Worm (Caenorhabditis elegans): Measurements from ENCODE around the gene B0454.5.

The B0454.5 gene

ce11 chrII:3063366-3063765 is 24.7 kb downstream of the B0454.5 start:
- TF ChIP-seq zip-8 (tag; optimal IDR thresholded peaks at IDR 0.05): no peak
- TF ChIP-seq ces-1 (GFP tag; optimal IDR thresholded peaks at IDR 0.05): peak; percentile 16

- TF ChIP-seq mab-5 (tag; optimal IDR thresholded peaks at IDR 0.05) (no peak), ceh-39 (tag; optimal IDR thresholded peaks at IDR 0.05) (no peak), lsy-2 (tag; optimal IDR thresholded peaks at IDR 0.05) (no peak), tbx-8 (GFP tag; optimal IDR thresholded peaks at IDR 0.05) (no peak), pha-4 (tag; optimal IDR thresholded peaks at IDR 0.05) (no peak), ztf-11 (tag; optimal IDR thresholded peaks at IDR 0.05) (no peak), ceh-83 (GFP tag; optimal IDR thresholded peaks at IDR 0.05) (no peak), M03D4.4 (tag; optimal IDR thresholded peaks at IDR 0.05) (no peak), ces-1 (GFP tag; optimal IDR thresholded peaks at IDR 0.05) (no peak), nhr-12 (tag; optimal IDR thresholded peaks at IDR 0.05) (no peak), nhr-28 (tag; optimal IDR thresholded peaks at IDR 0.05) (no peak), lin-32 (GFP tag; optimal IDR thresholded peaks at IDR 0.05) (no peak), nhr-76 (tag; optimal IDR thresholded peaks at IDR 0.05) (no peak)
Measured at ce11 chrII:3063984-3064383, 25.3 kb downstream of the B0454.5 start.

ce11 chrII:3064631-3065030 is 26.0 kb downstream of the B0454.5 start:
- TF ChIP-seq nhr-76 (tag; optimal IDR thresholded peaks at IDR 0.05) (no peak), nhr-12 (tag; optimal IDR thresholded peaks at IDR 0.05) (no peak), mab-5 (tag; optimal IDR thresholded peaks at IDR 0.05) (no peak), bed-3 (GFP tag; optimal IDR thresholded peaks at IDR 0.05) (no peak), pha-4 (tag; optimal IDR thresholded peaks at IDR 0.05) (no peak), ces-1 (GFP tag; optimal IDR thresholded peaks at IDR 0.05) (no peak), blmp-1 (tag; optimal IDR thresholded peaks at IDR 0.05) (no peak), lin-32 (GFP tag; optimal IDR thresholded peaks at IDR 0.05) (no peak)

- TF ChIP-seq unc-39 (tag; optimal IDR thresholded peaks at IDR 0.05): no peak
- no peak for TF ChIP-seq tbx-8 (GFP tag; optimal IDR thresholded peaks at IDR 0.05)
- no peak for TF ChIP-seq nhr-76 (tag; optimal IDR thresholded peaks at IDR 0.05)
- TF ChIP-seq lin-32 (GFP tag; optimal IDR thresholded peaks at IDR 0.05): no peak
- TF ChIP-seq mab-5 (tag; optimal IDR thresholded peaks at IDR 0.05): no peak
- TF ChIP-seq nhr-28 (tag; optimal IDR thresholded peaks at IDR 0.05): no peak
- TF ChIP-seq flh-1 (GFP tag; optimal IDR thresholded peaks at IDR 0.05): no peak
- no peak for TF ChIP-seq ham-2 (GFP tag; optimal IDR thresholded peaks at IDR 0.05)
- no peak for TF ChIP-seq unc-62 (GFP tag; optimal IDR thresholded peaks at IDR 0.05)
- TF ChIP-seq M03D4.4 (tag; optimal IDR thresholded peaks at IDR 0.05): no peak
- TF ChIP-seq elt-1 (tag; optimal IDR thresholded peaks at IDR 0.05; ENCODE audit: borderline replicate concordance, insufficient read depth): no peak
- TF ChIP-seq ceh-43 (GFP tag; optimal IDR thresholded peaks at IDR 0.05): no peak
- TF ChIP-seq ces-1 (GFP tag; optimal IDR thresholded peaks at IDR 0.05): no peak
- TF ChIP-seq unc-120 (tag; optimal IDR thresholded peaks at IDR 0.05; ENCODE audit: poor library complexity, severe bottlenecking): no peak
Measured at ce11 chrII:3065086-3065485, 26.4 kb downstream of the B0454.5 start.

- TF ChIP-seq ces-1 (GFP tag; optimal IDR thresholded peaks at IDR 0.05) (no peak), nhr-2 (tag; optimal IDR thresholded peaks at IDR 0.05) (no peak), mab-5 (tag; optimal IDR thresholded peaks at IDR 0.05) (no peak), unc-62 (GFP tag; optimal IDR thresholded peaks at IDR 0.05) (no peak), lin-13 (tag; optimal IDR thresholded peaks at IDR 0.05) (no peak), tbx-8 (GFP tag; optimal IDR thresholded peaks at IDR 0.05) (no peak), drap-1 (GFP tag; optimal IDR thresholded peaks at IDR 0.05) (no peak), unc-120 (tag; optimal IDR thresholded peaks at IDR 0.05; ENCODE audit: poor library complexity, severe bottlenecking) (no peak), lin-32 (GFP tag; optimal IDR thresholded peaks at IDR 0.05) (no peak), nhr-12 (tag; optimal IDR thresholded peaks at IDR 0.05) (no peak), mls-2 (tag; optimal IDR thresholded peaks at IDR 0.05) (no peak), sem-2 (GFP tag; optimal IDR thresholded peaks at IDR 0.05) (no peak), M03D4.4 (tag; optimal IDR thresholded peaks at IDR 0.05) (no peak), ceh-43 (GFP tag; optimal IDR thresholded peaks at IDR 0.05) (no peak), nhr-76 (tag; optimal IDR thresholded peaks at IDR 0.05) (no peak)
Measured at ce11 chrII:3066401-3066800, 27.7 kb downstream of the B0454.5 start.

ce11 chrII:3067447-3067846 is 28.8 kb downstream of the B0454.5 start:
- no peak for TF ChIP-seq tbx-8 (GFP tag; optimal IDR thresholded peaks at IDR 0.05)
- no peak for TF ChIP-seq lin-13 (tag; optimal IDR thresholded peaks at IDR 0.05)
- no peak for TF ChIP-seq mab-5 (tag; optimal IDR thresholded peaks at IDR 0.05)
- TF ChIP-seq elt-1 (tag; optimal IDR thresholded peaks at IDR 0.05; ENCODE audit: borderline replicate concordance, insufficient read depth): no peak
- no peak for TF ChIP-seq ztf-11 (tag; optimal IDR thresholded peaks at IDR 0.05)
- no peak for TF ChIP-seq M03D4.4 (tag; optimal IDR thresholded peaks at IDR 0.05)
- no peak for TF ChIP-seq snpc-4 (tag; optimal IDR thresholded peaks at IDR 0.05)
- no peak for TF ChIP-seq ceh-39 (tag; optimal IDR thresholded peaks at IDR 0.05)
- TF ChIP-seq elt-3 (tag; optimal IDR thresholded peaks at IDR 0.05): no peak
- no peak for TF ChIP-seq nhr-76 (tag; optimal IDR thresholded peaks at IDR 0.05)
- no peak for TF ChIP-seq pha-4 (tag; optimal IDR thresholded peaks at IDR 0.05)
- TF ChIP-seq sptf-1 (tag; optimal IDR thresholded peaks at IDR 0.05): no peak
- TF ChIP-seq zip-8 (tag; optimal IDR thresholded peaks at IDR 0.05): no peak
- TF ChIP-seq unc-39 (tag; optimal IDR thresholded peaks at IDR 0.05): no peak
- TF ChIP-seq bed-3 (GFP tag; optimal IDR thresholded peaks at IDR 0.05): no peak
- no peak for TF ChIP-seq ceh-43 (GFP tag; optimal IDR thresholded peaks at IDR 0.05)
- TF ChIP-seq lsy-2 (tag; optimal IDR thresholded peaks at IDR 0.05): no peak
- no peak for TF ChIP-seq nhr-28 (tag; optimal IDR thresholded peaks at IDR 0.05)
- TF ChIP-seq ces-1 (GFP tag; optimal IDR thresholded peaks at IDR 0.05): no peak
